Worm (Caenorhabditis elegans) whole organism, L1 larva: Measurements from ENCODE around the gene nhr-4.
A peak's percentile ranks its signal among the peaks of the same experiment; 100 is the strongest.

ENCODE experiments used
- C04F5.9 ChIP-seq: sonication (generic microtip); optimal IDR thresholded peaks from 2 replicates; lab custom pipeline; 2016; ENCODE audit warnings: missing genetic modification characterization, missing compliant biosample characterization
- C16A3.4 ChIP-seq: fragments of 150-350 bp; optimal IDR thresholded peaks from 2 replicates; lab custom pipeline; 2014; ENCODE audit warnings: missing biosample characterization, missing genetic modification characterization
- C34B4.2 ChIP-seq: sonication (generic microtip); optimal IDR thresholded peaks from 2 replicates; lab custom pipeline; 2017; ENCODE audit warnings: mild to moderate bottlenecking, missing genetic modification characterization, missing compliant biosample characterization
- F16B12.6 ChIP-seq: fragments of 150-350 bp; optimal IDR thresholded peaks from 2 replicates; lab custom pipeline; 2014; ENCODE audit warnings: missing biosample characterization, missing genetic modification characterization
- Y116A8C.19 ChIP-seq: sonication (generic microtip); optimal IDR thresholded peaks from 2 replicates; lab custom pipeline; 2016; ENCODE audit warnings: missing compliant biosample characterization, missing genetic modification characterization, borderline replicate concordance
- aha-1 ChIP-seq: fragments of 150-350 bp; optimal IDR thresholded peaks from 2 replicates; lab custom pipeline; 2014; ENCODE audit warnings: missing biosample characterization, missing genetic modification characterization
- aly-2 ChIP-seq: fragments of 150-350 bp; optimal IDR thresholded peaks from 2 replicates; lab custom pipeline; 2014; ENCODE audit warnings: missing biosample characterization, missing genetic modification characterization
- ama-1 ChIP-seq: fragments of 150-350 bp; optimal IDR thresholded peaks from 2 replicates; lab custom pipeline; 2014
- ceh-63 ChIP-seq: fragments of 200-800 bp; sonication (Bioruptor generic); optimal IDR thresholded peaks from 2 replicates; lab custom pipeline; 2018; ENCODE audit warnings: mild to moderate bottlenecking, missing genetic modification characterization, missing compliant biosample characterization
- ceh-8 ChIP-seq: fragments of 200-800 bp; sonication (Bioruptor generic); optimal IDR thresholded peaks from 2 replicates; lab custom pipeline; 2018; ENCODE audit warnings: mild to moderate bottlenecking, missing genetic modification characterization, moderate library complexity, missing compliant biosample characterization
- ceh-82 ChIP-seq, 3 experiments: fragments of 150-350 bp in 1 of 3; sonication (generic microtip) in 2 of 3; optimal IDR thresholded peaks; 2 replicates each; lab custom pipeline; 2014 to 2017; ENCODE audit warnings: missing biosample characterization in 3 of 3, missing genetic modification characterization in 3 of 3
- ceh-88 ChIP-seq: fragments of 200-800 bp; sonication (Bioruptor generic); IDR thresholded peaks from 2 replicates; pipeline ENCODE4 v1.3.6; 2022; ENCODE audit warnings: missing genetic modification characterization, missing compliant biosample characterization
- ces-1 ChIP-seq: fragments of 150-350 bp; optimal IDR thresholded peaks from 2 replicates; lab custom pipeline; 2014; ENCODE audit warnings: missing biosample characterization, missing genetic modification reagents, missing genetic modification characterization
- dsc-1 ChIP-seq: sonication (generic microtip); optimal IDR thresholded peaks from 2 replicates; lab custom pipeline; 2016; ENCODE audit warnings: mild to moderate bottlenecking, missing genetic modification characterization, missing compliant biosample characterization
- egl-27 ChIP-seq, 2 experiments: fragments of 150-350 bp in 1 of 2; sonication (generic microtip); optimal IDR thresholded peaks; 3 replicates each; lab custom pipeline; 2017 to 2018; ENCODE audit warnings: missing biosample characterization in 2 of 2, missing genetic modification characterization in 2 of 2, missing genetic modification reagents in 2 of 2
- ets-5 ChIP-seq: fragments of 200-800 bp; sonication (Bioruptor generic); IDR thresholded peaks from 2 replicates; pipeline ENCODE4 v1.3.6; 2022; ENCODE audit warnings: missing genetic modification characterization, missing compliant biosample characterization
- fkh-10 ChIP-seq: sonication (generic microtip); optimal IDR thresholded peaks from 2 replicates; lab custom pipeline; 2017; ENCODE audit warnings: missing biosample characterization, missing genetic modification reagents, missing genetic modification characterization
- fkh-4 ChIP-seq: sonication (generic microtip); optimal IDR thresholded peaks from 2 replicates; lab custom pipeline; 2016; ENCODE audit warnings: missing compliant biosample characterization, missing genetic modification characterization, borderline replicate concordance
- fkh-8 ChIP-seq: sonication (generic microtip); optimal IDR thresholded peaks from 2 replicates; lab custom pipeline; 2016; ENCODE audit warnings: mild to moderate bottlenecking, missing genetic modification characterization, missing compliant biosample characterization
- fos-1 ChIP-seq: fragments of 150-350 bp; optimal IDR thresholded peaks from 2 replicates; lab custom pipeline; 2014; ENCODE audit warnings: missing biosample characterization, missing genetic modification characterization
- hlh-17 ChIP-seq: fragments of 200-800 bp; sonication (Bioruptor generic); optimal IDR thresholded peaks from 2 replicates; lab custom pipeline; 2018; ENCODE audit warnings: missing genetic modification characterization, mild to moderate bottlenecking, missing compliant biosample characterization, moderate library complexity, borderline replicate concordance
- hlh-4 ChIP-seq: sonication (generic microtip); optimal IDR thresholded peaks from 2 replicates; lab custom pipeline; 2016; ENCODE audit warnings: mild to moderate bottlenecking, missing genetic modification characterization, missing compliant biosample characterization
- irx-1 ChIP-seq: sonication (generic microtip); optimal IDR thresholded peaks from 2 replicates; lab custom pipeline; 2016; ENCODE audit warnings: missing genetic modification characterization, missing compliant biosample characterization
- lin-13 ChIP-seq: fragments of 150-350 bp; optimal IDR thresholded peaks from 2 replicates; lab custom pipeline; 2014; ENCODE audit warnings: missing biosample characterization, missing genetic modification reagents, missing genetic modification characterization
- lin-39 ChIP-seq: fragments of 150-350 bp; optimal IDR thresholded peaks from 2 replicates; lab custom pipeline; 2014; ENCODE audit warnings: missing biosample characterization, missing genetic modification reagents, missing genetic modification characterization
- lir-3 ChIP-seq: sonication (generic microtip); optimal IDR thresholded peaks from 2 replicates; lab custom pipeline; 2016; ENCODE audit warnings: mild to moderate bottlenecking, missing genetic modification characterization, moderate library complexity, missing compliant biosample characterization; ENCODE audit not compliant: poor library complexity
- mdl-1 ChIP-seq, 2 experiments: fragments of 150-350 bp; optimal IDR thresholded peaks; 2 replicates each; lab custom pipeline; 2014 to 2017; ENCODE audit warnings: missing biosample characterization in 2 of 2, missing genetic modification characterization in 2 of 2, inconsistent platforms in 1 of 2
- mef-2 ChIP-seq: fragments of 150-350 bp; optimal IDR thresholded peaks from 2 replicates; lab custom pipeline; 2014; ENCODE audit warnings: missing biosample characterization, missing genetic modification characterization
- mep-1 ChIP-seq: fragments of 150-350 bp; optimal IDR thresholded peaks from 2 replicates; lab custom pipeline; 2014; ENCODE audit warnings: missing biosample characterization, missing genetic modification characterization
- nhr-11 ChIP-seq: fragments of 150-350 bp; optimal IDR thresholded peaks from 2 replicates; lab custom pipeline; 2014; ENCODE audit warnings: missing biosample characterization, missing genetic modification characterization
- nhr-12 ChIP-seq: sonication (generic microtip); optimal IDR thresholded peaks from 2 replicates; lab custom pipeline; 2017; ENCODE audit warnings: missing biosample characterization, missing genetic modification characterization
- nhr-237 ChIP-seq: fragments of 150-350 bp; optimal IDR thresholded peaks from 2 replicates; lab custom pipeline; 2014; ENCODE audit warnings: missing biosample characterization, missing genetic modification characterization
- nhr-28 ChIP-seq: fragments of 150-350 bp; optimal IDR thresholded peaks from 2 replicates; lab custom pipeline; 2014; ENCODE audit warnings: missing biosample characterization, missing genetic modification characterization
- nhr-47 ChIP-seq: sonication (generic microtip); optimal IDR thresholded peaks from 2 replicates; lab custom pipeline; 2016; ENCODE audit warnings: mild to moderate bottlenecking, missing genetic modification characterization, moderate library complexity, missing compliant biosample characterization
- nhr-71 ChIP-seq: sonication (generic microtip); optimal IDR thresholded peaks from 2 replicates; lab custom pipeline; 2016; ENCODE audit warnings: mild to moderate bottlenecking, missing genetic modification characterization, moderate library complexity, missing compliant biosample characterization
- nhr-84 ChIP-seq: sonication (generic microtip); optimal IDR thresholded peaks from 2 replicates; lab custom pipeline; 2017; ENCODE audit warnings: missing biosample characterization, missing genetic modification characterization
- nhr-85 ChIP-seq: sonication (generic microtip); peaks from one replicate; lab custom pipeline; 2016; ENCODE audit warnings: missing genetic modification characterization, inconsistent platforms, missing compliant biosample characterization
- pax-3 ChIP-seq: fragments of 200-800 bp; sonication (Bioruptor generic); optimal IDR thresholded peaks from 2 replicates; lab custom pipeline; 2018; ENCODE audit warnings: mild to moderate bottlenecking, missing genetic modification characterization, moderate library complexity, missing compliant biosample characterization
- pqm-1 ChIP-seq: sonication (generic microtip); optimal IDR thresholded peaks from 3 replicates; lab custom pipeline; 2017; ENCODE audit warnings: missing biosample characterization, missing genetic modification characterization
- skn-1 ChIP-seq: fragments of 150-350 bp; optimal IDR thresholded peaks from 2 replicates; lab custom pipeline; 2014; ENCODE audit warnings: missing biosample characterization, missing genetic modification characterization
- sup-37 ChIP-seq: fragments of 200-800 bp; sonication (Bioruptor generic); optimal IDR thresholded peaks from 2 replicates; lab custom pipeline; 2018; ENCODE audit warnings: mild to moderate bottlenecking, missing genetic modification characterization, missing compliant biosample characterization
- swsn-7 ChIP-seq: sonication (generic microtip); optimal IDR thresholded peaks from 2 replicates; lab custom pipeline; 2016; ENCODE audit warnings: missing genetic modification characterization, missing compliant biosample characterization
- tbx-2 ChIP-seq: sonication (generic microtip); optimal IDR thresholded peaks from 2 replicates; lab custom pipeline; 2016; ENCODE audit warnings: missing genetic modification characterization, missing compliant biosample characterization
- tlp-1 ChIP-seq: fragments of 150-350 bp; optimal IDR thresholded peaks from 2 replicates; lab custom pipeline; 2014; ENCODE audit warnings: missing biosample characterization, missing genetic modification characterization
- unc-86 ChIP-seq: sonication (generic microtip); optimal IDR thresholded peaks from 2 replicates; lab custom pipeline; 2016; ENCODE audit warnings: missing genetic modification characterization, missing compliant biosample characterization
- unc-98 ChIP-seq: fragments of 200-800 bp; sonication (Bioruptor generic); IDR thresholded peaks from 2 replicates; pipeline ENCODE4 v1.3.6; 2022; ENCODE audit warnings: missing genetic modification characterization, missing compliant biosample characterization
- zag-1 ChIP-seq: fragments of 150-350 bp; optimal IDR thresholded peaks from 2 replicates; lab custom pipeline; 2014; ENCODE audit warnings: missing biosample characterization, missing genetic modification characterization
- zip-4 ChIP-seq: fragments of 200-800 bp; sonication (Bioruptor generic); optimal IDR thresholded peaks from 2 replicates; lab custom pipeline; 2018; ENCODE audit warnings: mild to moderate bottlenecking, missing genetic modification characterization, moderate library complexity, missing compliant biosample characterization
- ztf-11 ChIP-seq, 2 experiments: sonication (generic microtip); optimal IDR thresholded peaks; 2 replicates each; lab custom pipeline; 2016 to 2017; ENCODE audit warnings: missing genetic modification characterization in 2 of 2, missing biosample characterization in 1 of 2, missing compliant biosample characterization in 1 of 2
- ztf-4 ChIP-seq: fragments of 150-350 bp; optimal IDR thresholded peaks from 2 replicates; lab custom pipeline; 2014; ENCODE audit warnings: missing biosample characterization, missing genetic modification characterization

nhr-4 gene

DNA sequence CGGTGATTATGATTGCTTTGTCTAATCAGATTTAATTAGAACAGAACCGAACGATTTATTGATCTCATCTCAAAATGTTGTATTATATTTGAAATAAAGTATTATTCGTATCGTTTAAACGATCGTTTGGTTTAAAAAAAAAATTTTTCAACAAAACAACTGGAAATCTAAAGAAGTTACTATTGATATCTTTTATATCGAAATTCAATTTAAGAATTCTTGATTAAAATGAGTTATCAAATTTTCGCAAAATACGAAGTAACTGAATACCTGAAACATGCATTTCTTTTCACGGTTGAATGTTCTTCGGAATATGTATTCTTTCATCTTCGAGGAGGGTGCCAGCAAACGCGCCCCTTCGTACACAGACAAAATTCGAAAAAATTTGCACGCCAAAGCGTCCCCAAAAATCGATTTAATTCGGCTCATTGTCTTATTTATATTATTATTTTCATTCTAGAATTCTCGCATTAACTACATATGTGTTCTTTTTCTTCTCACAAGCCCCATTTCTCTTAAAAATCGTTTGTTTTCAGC lies 21.1 kb upstream of the nhr-4 start, which contains the start of gene npp-1 (continued):
- TF ChIP-seq zip-4 (GFP tag; lab: Kevin White, UChicago) (no peak), ceh-88 (no peak), ztf-4 (no peak), ama-1 (no peak), ceh-82 (tag; optimal IDR thresholded peaks at IDR 0.05; lab: Kevin White, UChicago) (peak in 1 of 3 experiments; percentile 20), egl-27 (tag; optimal IDR thresholded peaks at IDR 0.05; lab: Kevin White, UChicago) (no peak), ets-5 (GFP tag; lab: Robert Waterston, UW) (no peak), swsn-7 (no peak), mdl-1 (tag; optimal IDR thresholded peaks at IDR 0.05; lab: Kevin White, UChicago) (no peak), nhr-85 (tag; lab: Kevin White, UChicago) (no peak), nhr-84 (tag; lab: Kevin White, UChicago) (no peak), ceh-8 (GFP tag; lab: Kevin White, UChicago) (no peak), ces-1 (GFP tag; lab: Kevin White, UChicago) (no peak), dsc-1 (tag; lab: Kevin White, UChicago) (no peak), nhr-28 (no peak), unc-86 (tag; lab: Kevin White, UChicago) (no peak), sup-37 (GFP tag; lab: Kevin White, UChicago) (no peak), hlh-4 (tag; lab: Kevin White, UChicago) (no peak), lin-39 (tag; lab: Kevin White, UChicago) (no peak), lin-13 (peak; percentile 35), fos-1 (tag; lab: Kevin White, UChicago) (no peak), mep-1 (tag; lab: Kevin White, UChicago) (no peak), ceh-63 (GFP tag; lab: Kevin White, UChicago) (no peak), irx-1 (tag; lab: Kevin White, UChicago) (no peak), C04F5.9 (no peak), aha-1 (no peak), ztf-11 (tag; optimal IDR thresholded peaks at IDR 0.05; lab: Kevin White, UChicago) (no peak), fkh-8 (tag; lab: Kevin White, UChicago) (no peak), tlp-1 (tag; lab: Kevin White, UChicago) (no peak), unc-98 (GFP tag; lab: Robert Waterston, UW) (no peak), nhr-47 (tag; lab: Kevin White, UChicago) (no peak), nhr-237 (tag; lab: Kevin White, UChicago) (no peak), skn-1 (tag; lab: Kevin White, UChicago) (no peak), nhr-11 (tag; lab: Kevin White, UChicago) (no peak), C16A3.4 (peak; percentile 79), C34B4.2 (tag; lab: Kevin White, UChicago) (no peak), hlh-17 (GFP tag; lab: Kevin White, UChicago) (no peak), pax-3 (no peak), Y116A8C.19 (tag; lab: Kevin White, UChicago) (no peak), aly-2 (tag; lab: Kevin White, UChicago) (no peak), zag-1 (tag; lab: Kevin White, UChicago) (no peak), F16B12.6 (tag; lab: Kevin White, UChicago) (peak; percentile 9), fkh-4 (tag; lab: Kevin White, UChicago) (no peak), pqm-1 (no peak), fkh-10 (GFP tag; lab: Kevin White, UChicago) (no peak), mef-2 (tag; lab: Kevin White, UChicago) (no peak), nhr-71 (no peak), nhr-12 (tag; lab: Kevin White, UChicago) (no peak), tbx-2 (tag; lab: Kevin White, UChicago) (no peak), lir-3 (peak; percentile 46)
